Worm (Caenorhabditis elegans) whole organism, L3 larva: ENCODE measurements around the gene atrn-1.

ENCODE experiments used
- egl-27 ChIP-seq: sonication (generic microtip); optimal IDR thresholded peaks from 4 replicates; lab custom pipeline; 2017; ENCODE audit warnings: missing biosample characterization, missing genetic modification reagents, missing genetic modification characterization
- elt-1 ChIP-seq: fragments of 150-350 bp; optimal IDR thresholded peaks from 2 replicates; lab custom pipeline; 2014; ENCODE audit warnings: missing biosample characterization, missing genetic modification characterization
- elt-2 ChIP-seq: sonication (generic microtip); optimal IDR thresholded peaks from 2 replicates; lab custom pipeline; 2016; ENCODE audit warnings: missing genetic modification reagents, mild to moderate bottlenecking, missing genetic modification characterization, missing compliant biosample characterization
- elt-3 ChIP-seq, 3 experiments: fragments of 150-350 bp in 1 of 3; sonication (generic microtip) in 2 of 3; optimal IDR thresholded peaks; 2 replicates in 2 of 3; 4 replicates in 1 of 3; lab custom pipeline; 2014 to 2017; ENCODE audit warnings: missing biosample characterization in 3 of 3, missing genetic modification characterization in 3 of 3
- fkh-10 ChIP-seq: sonication (generic microtip); optimal IDR thresholded peaks from 2 replicates; lab custom pipeline; 2017; ENCODE audit warnings: missing biosample characterization, missing genetic modification reagents, missing genetic modification characterization
- jun-1 ChIP-seq: fragments of 150-350 bp; optimal IDR thresholded peaks from 2 replicates; lab custom pipeline; 2014; ENCODE audit warnings: missing biosample characterization, missing genetic modification reagents, missing genetic modification characterization
- lin-15B ChIP-seq: fragments of 150-350 bp; optimal IDR thresholded peaks from 2 replicates; lab custom pipeline; 2014; ENCODE audit warnings: missing biosample characterization, missing genetic modification characterization
- nfya-1 ChIP-seq: sonication (generic microtip); optimal IDR thresholded peaks from 2 replicates; lab custom pipeline; 2017; ENCODE audit warnings: missing genetic modification characterization, mild to moderate bottlenecking, missing compliant biosample characterization, antibody characterized with exemption, moderate library complexity; ENCODE audit not compliant: insufficient read depth
- nhr-25 ChIP-seq: sonication (generic microtip); optimal IDR thresholded peaks from 2 replicates; lab custom pipeline; 2017; ENCODE audit warnings: missing biosample characterization, missing genetic modification characterization
- nhr-28 ChIP-seq: fragments of 150-350 bp; optimal IDR thresholded peaks from 2 replicates; lab custom pipeline; 2014; ENCODE audit warnings: missing biosample characterization, missing genetic modification characterization
- skn-1 ChIP-seq: fragments of 150-350 bp; optimal IDR thresholded peaks from 2 replicates; lab custom pipeline; 2014; ENCODE audit warnings: missing biosample characterization, missing genetic modification characterization
- snpc-4 ChIP-seq: fragments of 150-350 bp; optimal IDR thresholded peaks from 2 replicates; lab custom pipeline; 2014; ENCODE audit warnings: missing biosample characterization, missing genetic modification characterization
- tbx-2 ChIP-seq: sonication (generic microtip); optimal IDR thresholded peaks from 2 replicates; lab custom pipeline; 2016; ENCODE audit warnings: mild to moderate bottlenecking, missing genetic modification characterization, missing compliant biosample characterization
- ztf-4 ChIP-seq: fragments of 150-350 bp; optimal IDR thresholded peaks from 2 replicates; lab custom pipeline; 2014; ENCODE audit warnings: missing biosample characterization, missing genetic modification characterization

ce11 chrX:14744496-14744895 lies 33.1 kb downstream of the atrn-1 start:
- TF ChIP-seq elt-2 (tag; lab: Kevin White, UChicago) (peak; percentile 15), nfya-1 (tag; lab: Kevin White, UChicago) (peak; percentile 62), egl-27 (no peak), jun-1 (no peak), ztf-4 (tag; lab: Kevin White, UChicago) (no peak), elt-3 (tag; optimal IDR thresholded peaks at IDR 0.05; lab: Kevin White, UChicago) (no peak), elt-1 (tag; lab: Kevin White, UChicago) (no peak), fkh-10 (no peak), lin-15B (tag; lab: Kevin White, UChicago) (peak; percentile 42), snpc-4 (peak; percentile 82), tbx-2 (peak; percentile 21), nhr-25 (tag; lab: Kevin White, UChicago) (no peak), skn-1 (tag; lab: Kevin White, UChicago) (no peak), nhr-28 (tag; lab: Kevin White, UChicago) (no peak)
